Worm (Caenorhabditis elegans) whole organism, L4 larva: ENCODE results near the gene srp-7.

Experiments
- D1046.2 ChIP-seq: fragments of 200-800 bp; sonication (Bioruptor generic); IDR thresholded peaks from 2 replicates; pipeline ENCODE4 v1.3.6; 2022; ENCODE audit warnings: missing genetic modification characterization, missing compliant biosample characterization
- F10B5.3 ChIP-seq: sonication (generic microtip); optimal IDR thresholded peaks from 2 replicates; lab custom pipeline; 2016; ENCODE audit warnings: mild to moderate bottlenecking, missing genetic modification characterization, missing compliant biosample characterization
- F26F4.8 ChIP-seq: fragments of 200-800 bp; sonication (Bioruptor generic); conservative IDR thresholded peaks from 2 replicates; pipeline ENCODE4 v1.3.6; 2022; ENCODE audit warnings: missing genetic modification characterization, missing compliant biosample characterization
- R02D3.7 ChIP-seq: fragments of 150-350 bp; sonication (generic microtip); optimal IDR thresholded peaks from 3 replicates; lab custom pipeline; 2014; ENCODE audit warnings: missing biosample characterization, missing genetic modification characterization
- Y75B8A.6 ChIP-seq: fragments of 200-800 bp; sonication (Bioruptor generic); IDR thresholded peaks from 2 replicates; pipeline ENCODE4 v1.3.6; 2022; ENCODE audit warnings: missing genetic modification reagents, missing genetic modification characterization, missing compliant biosample characterization
- ZK337.2 ChIP-seq: fragments of 200-800 bp; sonication (Bioruptor generic); IDR thresholded peaks from 2 replicates; pipeline ENCODE4 v1.3.6; 2022; ENCODE audit warnings: missing genetic modification reagents, missing genetic modification characterization, missing compliant biosample characterization
- ZK546.5 ChIP-seq, 2 experiments: sonication (generic microtip); optimal IDR thresholded peaks; 2 replicates each; lab custom pipeline; 2017; ENCODE audit warnings: missing biosample characterization in 2 of 2, missing genetic modification characterization in 2 of 2
- aha-1 ChIP-seq: fragments of 150-350 bp; peaks from one replicate; lab custom pipeline; 2014; ENCODE audit warnings: missing biosample characterization, missing genetic modification characterization
- aly-2 ChIP-seq: sonication (generic microtip); optimal IDR thresholded peaks from 2 replicates; lab custom pipeline; 2018; ENCODE audit warnings: missing biosample characterization, missing genetic modification characterization
- ama-1 ChIP-seq: fragments of 150-350 bp; optimal IDR thresholded peaks from 2 replicates; lab custom pipeline; 2014; ENCODE audit warnings: inconsistent platforms, mixed read lengths
- arid-1 ChIP-seq: fragments of 200-800 bp; sonication (Bioruptor generic); conservative IDR thresholded peaks from 2 replicates; pipeline ENCODE4 v1.3.6; 2022; ENCODE audit warnings: missing genetic modification reagents, missing genetic modification characterization, missing compliant biosample characterization
- attf-4 ChIP-seq: sonication (generic microtip); optimal IDR thresholded peaks from 3 replicates; lab custom pipeline; 2017; ENCODE audit warnings: missing biosample characterization, missing genetic modification characterization
- ceh-20 ChIP-seq: fragments of 200-800 bp; sonication (Bioruptor generic); IDR thresholded peaks from 2 replicates; pipeline ENCODE4 v1.3.6; 2022; ENCODE audit warnings: missing genetic modification reagents, missing genetic modification characterization, missing compliant biosample characterization
- ceh-44 ChIP-seq: fragments of 200-800 bp; sonication (Bioruptor generic); IDR thresholded peaks from 2 replicates; pipeline ENCODE4 v1.3.6; 2022; ENCODE audit warnings: missing genetic modification reagents, missing genetic modification characterization, missing compliant biosample characterization
- cey-2 ChIP-seq: sonication (generic microtip); optimal IDR thresholded peaks from 3 replicates; lab custom pipeline; 2017; ENCODE audit warnings: missing genetic modification characterization, mild to moderate bottlenecking, missing compliant biosample characterization, antibody characterized with exemption, borderline replicate concordance; ENCODE audit not compliant: insufficient read depth
- ctbp-1 ChIP-seq: fragments of 200-800 bp; sonication (Bioruptor generic); IDR thresholded peaks from 2 replicates; pipeline ENCODE4 v1.3.6; 2022; ENCODE audit warnings: missing genetic modification reagents, missing genetic modification characterization, missing compliant biosample characterization
- daf-12 ChIP-seq: fragments of 150-350 bp; optimal IDR thresholded peaks from 2 replicates; lab custom pipeline; 2014; ENCODE audit warnings: missing biosample characterization, missing genetic modification reagents, missing genetic modification characterization
- daf-16 ChIP-seq, 3 experiments: sonication (generic microtip); optimal IDR thresholded peaks; 2 replicates each; lab custom pipeline; 2016 to 2017; ENCODE audit warnings: missing genetic modification characterization in 3 of 3, missing genetic modification reagents in 3 of 3, mild to moderate bottlenecking in 2 of 3, missing compliant biosample characterization in 2 of 3, missing biosample characterization in 1 of 3, moderate library complexity in 1 of 3
- dve-1 ChIP-seq: sonication (generic microtip); optimal IDR thresholded peaks from 2 replicates; lab custom pipeline; 2017; ENCODE audit warnings: antibody characterized with exemption, mild to moderate bottlenecking, missing genetic modification characterization, missing compliant biosample characterization; ENCODE audit not compliant: insufficient read depth
- egl-27 ChIP-seq: sonication (generic microtip); optimal IDR thresholded peaks from 3 replicates; lab custom pipeline; 2017; ENCODE audit warnings: missing biosample characterization, missing genetic modification reagents, missing genetic modification characterization
- fkh-10 ChIP-seq: fragments of 150-350 bp; optimal IDR thresholded peaks from 2 replicates; lab custom pipeline; 2014; ENCODE audit warnings: missing biosample characterization, missing genetic modification reagents, missing genetic modification characterization
- hif-1 ChIP-seq, 2 experiments: sonication (generic microtip); optimal IDR thresholded peaks; 2 replicates each; lab custom pipeline; 2016 to 2017; ENCODE audit warnings: missing compliant biosample characterization in 2 of 2, missing genetic modification characterization in 2 of 2, missing genetic modification reagents in 2 of 2, missing genotype in 2 of 2, mild to moderate bottlenecking in 1 of 2
- hmg-1.1 ChIP-seq: fragments of 200-800 bp; sonication (Bioruptor generic); IDR thresholded peaks from 2 replicates; pipeline ENCODE4 v1.3.6; 2022; ENCODE audit warnings: missing genetic modification reagents, missing genetic modification characterization, missing compliant biosample characterization
- lin-39 ChIP-seq: fragments of 150-350 bp; optimal IDR thresholded peaks from 2 replicates; lab custom pipeline; 2014; ENCODE audit warnings: missing biosample characterization, missing genetic modification reagents, missing genetic modification characterization
- madf-9 ChIP-seq: fragments of 200-800 bp; sonication (Bioruptor generic); conservative IDR thresholded peaks from 2 replicates; pipeline ENCODE4 v1.3.6; 2022; ENCODE audit warnings: missing genetic modification reagents, missing genetic modification characterization, missing compliant biosample characterization
- mdt-29 ChIP-seq: fragments of 200-800 bp; sonication (Bioruptor generic); IDR thresholded peaks from 2 replicates; pipeline ENCODE4 v1.3.6; 2022; ENCODE audit warnings: missing genetic modification reagents, missing genetic modification characterization, missing compliant biosample characterization
- mep-1 ChIP-seq: fragments of 150-350 bp; sonication (generic microtip); optimal IDR thresholded peaks from 3 replicates; lab custom pipeline; 2014; ENCODE audit warnings: missing biosample characterization, missing genetic modification characterization
- mxl-2 ChIP-seq: fragments of 200-800 bp; sonication (Bioruptor generic); conservative IDR thresholded peaks from 2 replicates; pipeline ENCODE4 v1.3.6; 2022; ENCODE audit warnings: missing genetic modification reagents, missing genetic modification characterization, missing compliant biosample characterization
- nhr-102 ChIP-seq: sonication (generic microtip); optimal IDR thresholded peaks from 2 replicates; lab custom pipeline; 2016; ENCODE audit warnings: mild to moderate bottlenecking, missing genetic modification characterization, moderate library complexity, missing compliant biosample characterization
- nhr-11 ChIP-seq: fragments of 150-350 bp; optimal IDR thresholded peaks from 2 replicates; lab custom pipeline; 2014; ENCODE audit warnings: missing biosample characterization, missing genetic modification characterization
- nhr-237 ChIP-seq: sonication (generic microtip); optimal IDR thresholded peaks from 2 replicates; lab custom pipeline; 2017; ENCODE audit warnings: missing biosample characterization, missing genetic modification characterization
- nhr-25 ChIP-seq: sonication (generic microtip); optimal IDR thresholded peaks from 2 replicates; lab custom pipeline; 2017; ENCODE audit warnings: missing genetic modification characterization, mild to moderate bottlenecking, missing compliant biosample characterization, antibody characterized with exemption, moderate library complexity, borderline replicate concordance; ENCODE audit not compliant: insufficient read depth
- nhr-28 ChIP-seq: fragments of 150-350 bp; optimal IDR thresholded peaks from 2 replicates; lab custom pipeline; 2014; ENCODE audit warnings: missing biosample characterization, missing genetic modification characterization
- nhr-41 ChIP-seq: fragments of 200-800 bp; sonication (Bioruptor generic); IDR thresholded peaks from 2 replicates; pipeline ENCODE4 v1.3.6; 2022; ENCODE audit warnings: missing genetic modification reagents, missing genetic modification characterization, missing compliant biosample characterization
- nhr-42 ChIP-seq: fragments of 200-800 bp; sonication (Bioruptor generic); IDR thresholded peaks from 2 replicates; pipeline ENCODE4 v1.3.6; 2022; ENCODE audit warnings: missing genetic modification characterization, missing compliant biosample characterization
- nhr-6 ChIP-seq: fragments of 150-350 bp; optimal IDR thresholded peaks from 2 replicates; lab custom pipeline; 2014; ENCODE audit warnings: missing biosample characterization, missing genetic modification characterization
- php-3 ChIP-seq: fragments of 200-800 bp; sonication (Bioruptor generic); IDR thresholded peaks from 2 replicates; pipeline ENCODE4 v1.3.6; 2022; ENCODE audit warnings: missing genetic modification reagents, missing genetic modification characterization, missing compliant biosample characterization
- rbr-2 ChIP-seq: sonication (generic microtip); optimal IDR thresholded peaks from 2 replicates; lab custom pipeline; 2016; ENCODE audit warnings: missing genotype, missing genetic modification characterization, missing compliant biosample characterization
- saeg-2 ChIP-seq: fragments of 200-800 bp; sonication (Bioruptor generic); IDR thresholded peaks from 2 replicates; pipeline ENCODE4 v1.3.6; 2022; ENCODE audit warnings: missing genetic modification reagents, missing genetic modification characterization, missing compliant biosample characterization
- sdz-12 ChIP-seq: fragments of 200-800 bp; sonication (Bioruptor generic); optimal IDR thresholded peaks from 2 replicates; lab custom pipeline; 2018; ENCODE audit warnings: mild to moderate bottlenecking, missing genetic modification characterization, missing compliant biosample characterization
- set-16 ChIP-seq: fragments of 200-800 bp; sonication (Bioruptor generic); IDR thresholded peaks from 2 replicates; pipeline ENCODE4 v1.3.6; 2022; ENCODE audit warnings: missing genetic modification reagents, missing genetic modification characterization, missing compliant biosample characterization
- unc-130 ChIP-seq: sonication (generic microtip); optimal IDR thresholded peaks from 2 replicates; lab custom pipeline; 2016; ENCODE audit warnings: missing genetic modification reagents, missing genetic modification characterization, missing compliant biosample characterization
- unc-62 ChIP-seq, 3 experiments: fragments of 150-350 bp in 1 of 3; sonication (generic microtip); optimal IDR thresholded peaks in 2 of 3; peaks in 1 of 3; 1 replicate in 1 of 3; 2 replicates in 2 of 3; lab custom pipeline; 2014 to 2017; ENCODE audit warnings: missing biosample characterization in 3 of 3, missing genetic modification characterization in 3 of 3, missing genetic modification reagents in 3 of 3, missing genotype in 1 of 3
- vab-7 ChIP-seq: fragments of 200-800 bp; sonication (Bioruptor generic); IDR thresholded peaks from 2 replicates; pipeline ENCODE4 v1.3.6; 2022; ENCODE audit warnings: missing genetic modification reagents, missing genetic modification characterization, missing compliant biosample characterization
- zag-1 ChIP-seq: fragments of 150-350 bp; optimal IDR thresholded peaks from 2 replicates; lab custom pipeline; 2014; ENCODE audit warnings: missing biosample characterization, missing genetic modification characterization
- zfp-2 ChIP-seq: sonication (generic microtip); optimal IDR thresholded peaks from 2 replicates; lab custom pipeline; 2016; ENCODE audit warnings: mild to moderate bottlenecking, missing genetic modification characterization, missing compliant biosample characterization
- zip-2 ChIP-seq: fragments of 150-350 bp; optimal IDR thresholded peaks from 2 replicates; lab custom pipeline; 2014; ENCODE audit warnings: missing biosample characterization, missing genetic modification characterization
- ztf-7 ChIP-seq: fragments of 150-350 bp; optimal IDR thresholded peaks from 2 replicates; lab custom pipeline; 2014; ENCODE audit warnings: missing biosample characterization, missing genetic modification characterization

srp-7 gene

ce11 chrV:8129719-8130118, 49.2 kb upstream of the srp-7 start:
- TF ChIP-seq nhr-28 = no peak
- no peak for TF ChIP-seq nhr-102
- TF ChIP-seq saeg-2 (GFP tag; lab: Robert Waterston, UW) = no peak
- TF ChIP-seq hif-1 (tag; optimal IDR thresholded peaks at IDR 0.05; lab: Kevin White, UChicago) = no peak
- TF ChIP-seq attf-4 (tag; lab: Kevin White, UChicago) = no peak
- TF ChIP-seq F26F4.8 (GFP tag; lab: Robert Waterston, UW) = no peak
- TF ChIP-seq, all 104 proteins: peak for 0

ce11 chrV:8130149-8130661, 48.7 kb upstream of the srp-7 start, which contains the start of gene snap-1:
TSS of gene snap-1 (plus strand) at chrV:8130611.
- TF ChIP-seq sdz-12 (GFP tag; lab: Kevin White, UChicago) (no peak), R02D3.7 (tag; lab: Kevin White, UChicago) (no peak), ZK546.5 (tag; optimal IDR thresholded peaks at IDR 0.05; lab: Kevin White, UChicago) (no peak), zfp-2 (tag; lab: Kevin White, UChicago) (no peak), mxl-2 (no peak), ztf-7 (tag; lab: Kevin White, UChicago) (no peak), cey-2 (tag; lab: Kevin White, UChicago) (no peak), daf-12 (no peak), fkh-10 (GFP tag; lab: Kevin White, UChicago) (peak; percentile 49), set-16 (GFP tag; lab: Robert Waterston, UW) (no peak), D1046.2 (no peak), nhr-11 (tag; lab: Kevin White, UChicago) (peak; percentile 20), nhr-25 (tag; lab: Kevin White, UChicago) (no peak), F26F4.8 (GFP tag; lab: Robert Waterston, UW) (no peak), egl-27 (tag; lab: Kevin White, UChicago) (no peak), nhr-42 (GFP tag; lab: Robert Waterston, UW) (no peak), mdt-29 (GFP tag; lab: Robert Waterston, UW) (no peak), aha-1 (tag; lab: Kevin White, UChicago) (peak; percentile 88), hmg-1.1 (GFP tag; lab: Robert Waterston, UW) (peak; percentile 57), ZK337.2 (no peak), unc-130 (GFP tag; lab: Kevin White, UChicago) (no peak), madf-9 (GFP tag; lab: Robert Waterston, UW) (no peak), nhr-6 (tag; lab: Kevin White, UChicago) (no peak), dve-1 (peak; percentile 26), nhr-41 (GFP tag; lab: Robert Waterston, UW) (no peak), Y75B8A.6 (GFP tag; lab: Robert Waterston, UW) (no peak), ceh-20 (GFP tag; lab: Robert Waterston, UW) (no peak), vab-7 (no peak), daf-16 (GFP tag; optimal IDR thresholded peaks at IDR 0.05; lab: Kevin White, UChicago) (no peak), daf-16 (tag; optimal IDR thresholded peaks at IDR 0.05; lab: Kevin White, UChicago) (peak; percentile 57), arid-1 (GFP tag; lab: Robert Waterston, UW) (no peak), unc-62 (GFP tag; optimal IDR thresholded peaks at IDR 0.05 in 1 of 2; lab: Kevin White, UChicago) (peak in 1 of 2 experiments; percentile 32), unc-62 (tag; optimal IDR thresholded peaks at IDR 0.05; lab: Kevin White, UChicago) (no peak), mep-1 (tag; lab: Kevin White, UChicago) (peak; percentile 51), ama-1 (lab: Kevin White, UChicago) (no peak), F10B5.3 (tag; lab: Kevin White, UChicago) (no peak), ctbp-1 (GFP tag; lab: Robert Waterston, UW) (peak; percentile 58; the same call in 1 of the 2 replicates), zag-1 (no peak), lin-39 (tag; lab: Kevin White, UChicago) (no peak), nhr-28 (no peak), aly-2 (tag; lab: Kevin White, UChicago) (no peak), nhr-237 (tag; lab: Kevin White, UChicago) (no peak), ceh-44 (GFP tag; lab: Robert Waterston, UW) (peak; percentile 36; the same call in 1 of the 2 replicates), zip-2 (tag; lab: Kevin White, UChicago) (no peak), php-3 (no peak), rbr-2 (tag; lab: Kevin White, UChicago) (peak; percentile 55)
